Fruit fly (Drosophila melanogaster) whole organism, embryonic: ENCODE data around the gene BomT3.

Source experiments
- Bteb2 ChIP-seq: fragments of 200-800 bp; sonication (Bioruptor generic); optimal IDR thresholded peaks from 2 replicates; lab custom pipeline; 2016; ENCODE audit warnings: missing biosample characterization, missing genetic modification characterization
- CG10543 ChIP-seq: fragments of 200-800 bp; sonication (Bioruptor generic); optimal IDR thresholded peaks from 3 replicates; lab custom pipeline; 2017; ENCODE audit warnings: missing biosample characterization, mild to moderate bottlenecking, missing genetic modification characterization, moderate library complexity
- CG11093 ChIP-seq: fragments of 200-800 bp; sonication (Bioruptor generic); IDR thresholded peaks from 3 replicates; pipeline ENCODE4 v1.3.6; 2022; ENCODE audit warnings: missing biosample characterization, missing genetic modification characterization
- CG11560 ChIP-seq: fragments of 200-800 bp; sonication (Bioruptor generic); IDR thresholded peaks from 3 replicates; pipeline ENCODE4 v1.3.6; 2022; ENCODE audit warnings: missing biosample characterization, missing genetic modification characterization
- CG11695 ChIP-seq: fragments of 200-800 bp; sonication (Bioruptor generic); IDR thresholded peaks from 3 replicates; pipeline ENCODE4 v1.3.6; 2022; ENCODE audit warnings: missing biosample characterization, missing genetic modification characterization
- CG12155 ChIP-seq: fragments of 200-800 bp; sonication (Bioruptor generic); optimal IDR thresholded peaks from 3 replicates; lab custom pipeline; 2016; ENCODE audit warnings: missing biosample characterization, missing genetic modification characterization
- CG12391 ChIP-seq: fragments of 200-800 bp; sonication (Bioruptor generic); optimal IDR thresholded peaks from 3 replicates; lab custom pipeline; 2018; ENCODE audit warnings: missing biosample characterization, mild to moderate bottlenecking, missing genetic modification characterization, moderate library complexity
- CG12769 ChIP-seq: fragments of 200-800 bp; sonication (Bioruptor generic); optimal IDR thresholded peaks from 2 replicates; lab custom pipeline; 2019; ENCODE audit warnings: missing biosample characterization, mild to moderate bottlenecking, missing genetic modification characterization, moderate library complexity
- CG13624 ChIP-seq: fragments of 200-800 bp; sonication (Bioruptor generic); optimal IDR thresholded peaks from 2 replicates; lab custom pipeline; 2016; ENCODE audit warnings: missing biosample characterization, missing genetic modification characterization
- CG13775 ChIP-seq: fragments of 200-800 bp; sonication (Bioruptor generic); optimal IDR thresholded peaks from 3 replicates; lab custom pipeline; 2017; ENCODE audit warnings: missing biosample characterization, mild to moderate bottlenecking, missing genetic modification characterization
- CG14014 ChIP-seq: fragments of 200-800 bp; sonication (Bioruptor generic); IDR thresholded peaks from 2 replicates; pipeline ENCODE4 v1.3.6; 2022; ENCODE audit warnings: missing biosample characterization, missing genetic modification characterization
- CG15514 ChIP-seq: fragments of 200-800 bp; sonication (Bioruptor generic); optimal IDR thresholded peaks from 3 replicates; lab custom pipeline; 2017; ENCODE audit warnings: missing biosample characterization, missing genetic modification characterization, mild to moderate bottlenecking, moderate library complexity, missing genetic modification reagents
- CG17912 ChIP-seq: fragments of 200-800 bp; sonication (Bioruptor generic); optimal IDR thresholded peaks from 2 replicates; lab custom pipeline; 2018; ENCODE audit warnings: missing biosample characterization, mild to moderate bottlenecking, missing genetic modification characterization
- CG18599 ChIP-seq: fragments of 200-800 bp; sonication (Bioruptor generic); optimal IDR thresholded peaks from 3 replicates; lab custom pipeline; 2017; ENCODE audit warnings: missing biosample characterization, missing genetic modification characterization, mild to moderate bottlenecking, moderate library complexity, missing genetic modification reagents
- CG2120 ChIP-seq: fragments of 200-800 bp; sonication (Bioruptor generic); optimal IDR thresholded peaks from 3 replicates; lab custom pipeline; 2016; ENCODE audit warnings: missing biosample characterization, missing genetic modification characterization
- CG2199 ChIP-seq: fragments of 200-800 bp; sonication (Bioruptor generic); IDR thresholded peaks from 3 replicates; pipeline ENCODE4 v1.3.6; 2022; ENCODE audit warnings: missing biosample characterization, missing genetic modification characterization
- CG31441 ChIP-seq: fragments of 200-800 bp; sonication (Bioruptor generic); IDR thresholded peaks from 2 replicates; pipeline ENCODE4 v1.3.6; 2022; ENCODE audit warnings: missing biosample characterization, missing genetic modification characterization
- CG32767 ChIP-seq: fragments of 200-800 bp; sonication (Bioruptor generic); IDR thresholded peaks from 2 replicates; pipeline ENCODE4 v1.3.6; 2022; ENCODE audit warnings: missing biosample characterization, missing genetic modification characterization
- CG33213 ChIP-seq: fragments of 200-800 bp; sonication (Bioruptor generic); optimal IDR thresholded peaks from 3 replicates; lab custom pipeline; 2016; ENCODE audit warnings: missing biosample characterization, missing genetic modification characterization
- CG4854 ChIP-seq: fragments of 200-800 bp; sonication (Bioruptor generic); optimal IDR thresholded peaks from 2 replicates; lab custom pipeline; 2016; ENCODE audit warnings: missing biosample characterization, missing genetic modification characterization, inconsistent platforms
- CG6254 ChIP-seq: fragments of 200-800 bp; sonication (Bioruptor generic); optimal IDR thresholded peaks from 3 replicates; lab custom pipeline; 2017; ENCODE audit warnings: mild to moderate bottlenecking, missing biosample characterization, missing genetic modification reagents, missing genetic modification characterization
- CG6689 ChIP-seq: fragments of 200-800 bp; sonication (Bioruptor generic); IDR thresholded peaks from 2 replicates; pipeline ENCODE4 v1.3.6; 2022; ENCODE audit warnings: missing biosample characterization, missing genetic modification characterization
- CG8089 ChIP-seq: fragments of 200-800 bp; sonication (Bioruptor generic); optimal IDR thresholded peaks from 3 replicates; lab custom pipeline; 2016; ENCODE audit warnings: missing biosample characterization, missing genetic modification characterization
- CG8388 ChIP-seq: fragments of 200-800 bp; sonication (Bioruptor generic); optimal IDR thresholded peaks from 2 replicates; lab custom pipeline; 2019; ENCODE audit warnings: missing biosample characterization, mild to moderate bottlenecking, missing genetic modification characterization, moderate library complexity
- CG9727 ChIP-seq: fragments of 200-800 bp; sonication (Bioruptor generic); optimal IDR thresholded peaks from 3 replicates; lab custom pipeline; 2017; ENCODE audit warnings: missing biosample characterization, mild to moderate bottlenecking, missing genetic modification characterization
- Ets65A ChIP-seq: fragments of 200-800 bp; sonication (Bioruptor generic); peaks from one replicate; lab custom pipeline; 2016; ENCODE audit warnings: missing biosample characterization, missing genetic modification characterization
- Fer3 ChIP-seq: fragments of 200-800 bp; sonication (Bioruptor generic); optimal IDR thresholded peaks from 2 replicates; lab custom pipeline; 2018; ENCODE audit warnings: missing biosample characterization, mild to moderate bottlenecking, missing genetic modification characterization, moderate library complexity
- HmgZ ChIP-seq: fragments of 200-800 bp; sonication (Bioruptor generic); optimal IDR thresholded peaks from 2 replicates; lab custom pipeline; 2018; ENCODE audit warnings: missing biosample characterization, mild to moderate bottlenecking, missing genetic modification characterization
- MBD-R2 ChIP-seq: fragments of 200-800 bp; sonication (Bioruptor generic); IDR thresholded peaks from 2 replicates; pipeline ENCODE4 v1.3.6; 2022; ENCODE audit warnings: missing biosample characterization, missing genetic modification characterization
- Med ChIP-seq: fragments of 200-800 bp; sonication (Bioruptor generic); peaks from one replicate; lab custom pipeline; 2016; ENCODE audit warnings: missing biosample characterization, missing genetic modification characterization, mild to moderate bottlenecking, inconsistent platforms, moderate library complexity
- Nf-YB ChIP-seq: fragments of 200-800 bp; sonication (Bioruptor generic); optimal IDR thresholded peaks from 3 replicates; lab custom pipeline; 2019; ENCODE audit warnings: missing biosample characterization, mild to moderate bottlenecking, missing genetic modification characterization, moderate library complexity
- NfI ChIP-seq: fragments of 200-800 bp; sonication (Bioruptor generic); optimal IDR thresholded peaks from 3 replicates; lab custom pipeline; 2018; ENCODE audit warnings: missing biosample characterization, mild to moderate bottlenecking, missing genetic modification characterization, moderate library complexity
- Oli ChIP-seq: fragments of 200-800 bp; sonication (Bioruptor generic); optimal IDR thresholded peaks from 2 replicates; lab custom pipeline; 2018; ENCODE audit warnings: missing biosample characterization, mild to moderate bottlenecking, missing genetic modification characterization, moderate library complexity
- Pdp1 ChIP-seq, 2 experiments: fragments of 200-800 bp; sonication (Bioruptor generic); optimal IDR thresholded peaks; 3 replicates each; lab custom pipeline; 2016; ENCODE audit warnings: missing biosample characterization in 2 of 2, missing genetic modification characterization in 2 of 2, mild to moderate bottlenecking in 1 of 2, moderate library complexity in 1 of 2
- Spps ChIP-seq: fragments of 200-800 bp; sonication (Bioruptor generic); optimal IDR thresholded peaks from 2 replicates; lab custom pipeline; 2018; ENCODE audit warnings: missing biosample characterization, mild to moderate bottlenecking, missing genetic modification characterization
- al ChIP-seq: fragments of 200-800 bp; sonication (Bioruptor generic); IDR thresholded peaks from 2 replicates; pipeline ENCODE4 v1.3.6; 2022; ENCODE audit warnings: missing biosample characterization, missing genetic modification characterization
- chm ChIP-seq: fragments of 200-800 bp; sonication (Bioruptor generic); IDR thresholded peaks from 2 replicates; pipeline ENCODE4 v1.3.6; 2022; ENCODE audit warnings: missing biosample characterization, missing genetic modification characterization
- cwo ChIP-seq: fragments of 200-800 bp; sonication (Bioruptor generic); optimal IDR thresholded peaks from 3 replicates; lab custom pipeline; 2017; ENCODE audit warnings: missing biosample characterization, missing genetic modification characterization, mild to moderate bottlenecking, moderate library complexity, missing genetic modification reagents
- da ChIP-seq: fragments of 200-800 bp; sonication (Bioruptor generic); optimal IDR thresholded peaks from 2 replicates; lab custom pipeline; 2016; ENCODE audit warnings: missing biosample characterization, missing genetic modification characterization
- emc ChIP-seq: fragments of 200-800 bp; sonication (Bioruptor generic); optimal IDR thresholded peaks from 2 replicates; lab custom pipeline; 2016; ENCODE audit warnings: missing biosample characterization, missing genetic modification characterization
- gfzf ChIP-seq: fragments of 200-800 bp; sonication (Bioruptor generic); optimal IDR thresholded peaks from 2 replicates; lab custom pipeline; 2016; ENCODE audit warnings: missing biosample characterization, mild to moderate bottlenecking, missing genetic modification characterization, moderate library complexity
- ham ChIP-seq: fragments of 200-800 bp; sonication (Bioruptor generic); IDR thresholded peaks from 2 replicates; pipeline ENCODE4 v1.3.6; 2022; ENCODE audit warnings: missing biosample characterization, missing genetic modification characterization
- hth ChIP-seq: fragments of >200 bp; optimal IDR thresholded peaks from 2 replicates; lab custom pipeline; 2017; ENCODE audit warnings: inconsistent platforms
- jigr1 ChIP-seq: fragments of 200-800 bp; sonication (Bioruptor generic); IDR thresholded peaks from 3 replicates; pipeline ENCODE4 v1.3.6; 2022; ENCODE audit warnings: missing biosample characterization, missing genetic modification characterization
- kay ChIP-seq: fragments of 200-800 bp; sonication (Bioruptor generic); optimal IDR thresholded peaks from 2 replicates; lab custom pipeline; 2016; ENCODE audit warnings: missing biosample characterization, missing genetic modification characterization
- ken ChIP-seq: fragments of 200-800 bp; sonication (Bioruptor generic); IDR thresholded peaks from 3 replicates; pipeline ENCODE4 v1.3.6; 2022; ENCODE audit warnings: missing biosample characterization, missing genetic modification characterization
- maf-S ChIP-seq: fragments of 200-800 bp; sonication (Bioruptor generic); optimal IDR thresholded peaks from 2 replicates; lab custom pipeline; 2016; ENCODE audit warnings: missing biosample characterization, missing genetic modification characterization
- nmo ChIP-seq: fragments of 200-800 bp; sonication (Bioruptor generic); optimal IDR thresholded peaks from 2 replicates; lab custom pipeline; 2018; ENCODE audit warnings: missing biosample characterization, mild to moderate bottlenecking, missing genetic modification characterization, moderate library complexity
- pfk ChIP-seq: fragments of 200-800 bp; sonication (Bioruptor generic); optimal IDR thresholded peaks from 2 replicates; lab custom pipeline; 2018; ENCODE audit warnings: missing biosample characterization, mild to moderate bottlenecking, missing genetic modification characterization, moderate library complexity
- tin ChIP-seq: fragments of 200-800 bp; sonication (Bioruptor generic); optimal IDR thresholded peaks from 3 replicates; lab custom pipeline; 2016; ENCODE audit warnings: missing biosample characterization, missing genetic modification characterization
- zen ChIP-seq: fragments of 200-800 bp; sonication (Bioruptor generic); optimal IDR thresholded peaks from 3 replicates; lab custom pipeline; 2018; ENCODE audit warnings: missing biosample characterization, mild to moderate bottlenecking, missing genetic modification characterization, moderate library complexity

BomT3 gene

DNA sequence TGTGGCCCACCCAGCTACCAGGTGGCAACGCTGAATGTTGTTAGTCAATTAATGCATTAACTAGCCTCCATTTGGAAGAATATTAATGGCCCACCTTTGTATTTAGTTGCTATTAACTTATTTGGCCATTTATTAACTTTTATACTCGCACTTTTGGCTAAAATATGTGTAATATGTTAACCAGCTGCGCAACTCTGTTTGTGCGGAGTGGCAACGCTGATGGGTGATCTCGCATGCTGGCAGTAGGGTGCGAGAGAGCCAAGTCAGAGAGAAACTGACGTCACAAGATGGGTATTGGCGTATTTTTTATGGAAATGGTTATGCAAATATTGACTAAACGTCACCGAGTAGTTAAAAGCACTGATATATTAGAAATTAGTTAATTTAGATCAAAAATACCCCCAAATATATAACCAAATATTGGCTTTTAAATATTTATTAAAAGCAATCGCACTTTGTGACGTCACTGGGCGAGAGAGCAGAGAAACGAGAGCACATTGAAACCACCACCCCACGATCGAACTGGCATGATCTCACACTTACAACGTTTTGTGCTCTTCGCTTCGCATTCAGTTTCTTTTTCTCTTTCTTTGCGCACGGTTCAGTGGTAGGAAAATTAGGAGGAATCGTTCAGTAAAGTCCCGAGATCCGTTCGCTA lies 44.4 kb downstream of the BomT3 start, which contains the start of gene how (continued):
- TF ChIP-seq Oli, result no peak
- TF ChIP-seq ham (GFP tag; lab: Robert Waterston, UW), result no peak
- TF ChIP-seq Bteb2 (GFP tag; lab: Kevin White, UChicago), result no peak
- TF ChIP-seq ken (GFP tag; lab: Robert Waterston, UW), result no peak
- peak; percentile 41 for TF ChIP-seq kay (GFP tag; lab: Kevin White, UChicago)
- TF ChIP-seq CG11093 (GFP tag; lab: Robert Waterston, UW), result no peak
- TF ChIP-seq CG6254 (GFP tag; lab: Kevin White, UChicago), result peak; percentile 16
- peak; percentile 26 for TF ChIP-seq CG2120
- no peak for TF ChIP-seq emc (GFP tag; lab: Kevin White, UChicago)
- no peak for TF ChIP-seq NfI (GFP tag; lab: Kevin White, UChicago)
- TF ChIP-seq chm (GFP tag; lab: Robert Waterston, UW), result peak; percentile 83
- no peak for TF ChIP-seq CG12391 (tag; lab: Kevin White, UChicago)
- peak; percentile 25 for TF ChIP-seq CG12769 (tag; lab: Kevin White, UChicago)
- TF ChIP-seq HmgZ (tag; lab: Kevin White, UChicago), result peak; percentile 78
- TF ChIP-seq jigr1, result no peak
- TF ChIP-seq CG11560, result no peak
- peak; percentile 1 for TF ChIP-seq zen (tag; lab: Kevin White, UChicago)
- TF ChIP-seq CG8388 (GFP tag; lab: Kevin White, UChicago), result peak; percentile 8
- TF ChIP-seq CG33213 (GFP tag; lab: Kevin White, UChicago), result no peak
- no peak for TF ChIP-seq CG12155 (GFP tag; lab: Kevin White, UChicago)
- TF ChIP-seq nmo (GFP tag; lab: Kevin White, UChicago), result peak; percentile 21
- TF ChIP-seq Nf-YB, result no peak
- TF ChIP-seq MBD-R2 (GFP tag; lab: Robert Waterston, UW), result peak; percentile 57
- TF ChIP-seq CG18599 (GFP tag; lab: Kevin White, UChicago), result peak; percentile 31
- no peak for TF ChIP-seq Fer3 (tag; lab: Kevin White, UChicago)
- no peak for TF ChIP-seq cwo (GFP tag; lab: Kevin White, UChicago)
- no peak for TF ChIP-seq maf-S
- TF ChIP-seq CG32767 (GFP tag; lab: Robert Waterston, UW), result no peak
- TF ChIP-seq pfk (GFP tag; lab: Kevin White, UChicago), result no peak
- peak; percentile 44 for TF ChIP-seq CG9727 (GFP tag; lab: Kevin White, UChicago)
- TF ChIP-seq Med (GFP tag; lab: Kevin White, UChicago), result peak; percentile 84
- no peak for TF ChIP-seq CG4854
- peak; percentile 30 for TF ChIP-seq gfzf (GFP tag; lab: Kevin White, UChicago)
- TF ChIP-seq CG11695 (GFP tag; lab: Robert Waterston, UW), result no peak
- TF ChIP-seq Pdp1 (GFP tag; optimal IDR thresholded peaks at IDR 0.05; lab: Kevin White, UChicago), result peak; percentile 32 to 33
- TF ChIP-seq tin (GFP tag; lab: Kevin White, UChicago), result no peak
- TF ChIP-seq da (GFP tag; lab: Kevin White, UChicago), result peak; percentile 63
- TF ChIP-seq al (GFP tag; lab: Robert Waterston, UW), result no peak
- no peak for TF ChIP-seq CG17912
- TF ChIP-seq CG6689 (GFP tag; lab: Robert Waterston, UW), result peak; percentile 100
- peak; percentile 22 for TF ChIP-seq CG13624 (GFP tag; lab: Kevin White, UChicago)
- TF ChIP-seq Spps, result peak; percentile 1
- TF ChIP-seq CG14014 (GFP tag; lab: Robert Waterston, UW), result no peak
- TF ChIP-seq hth, result no peak
- peak; percentile 15 for TF ChIP-seq CG15514 (GFP tag; lab: Kevin White, UChicago)
- TF ChIP-seq CG8089 (GFP tag; lab: Kevin White, UChicago), result no peak
- peak; percentile 20 for TF ChIP-seq CG10543 (GFP tag; lab: Kevin White, UChicago)
- peak; percentile 79 for TF ChIP-seq Ets65A (GFP tag; lab: Kevin White, UChicago)
- peak; percentile 11 for TF ChIP-seq CG13775 (GFP tag; lab: Kevin White, UChicago)
- no peak for TF ChIP-seq CG2199 (GFP tag; lab: Robert Waterston, UW)
- TF ChIP-seq CG31441, result no peak; the same call in 1 of the 2 replicates
